Fruit fly (Drosophila melanogaster) whole organism, embryonic: ENCODE data around the gene CG10222.

Source experiments
- Aef1 ChIP-seq: fragments of 200-800 bp; sonication (Bioruptor generic); IDR thresholded peaks from 3 replicates; pipeline ENCODE4 v1.3.6; 2022; ENCODE audit warnings: missing biosample characterization, missing genetic modification characterization
- BEAF-32 ChIP-seq: fragments of 200-800 bp; sonication (Bioruptor generic); optimal IDR thresholded peaks from 3 replicates; lab custom pipeline; 2017; ENCODE audit warnings: missing biosample characterization, missing genetic modification characterization, mild to moderate bottlenecking, moderate library complexity, missing genetic modification reagents
- Bgb ChIP-seq: fragments of 200-800 bp; sonication (Bioruptor generic); IDR thresholded peaks from 2 replicates; pipeline ENCODE4 v1.3.6; 2022; ENCODE audit warnings: missing biosample characterization, missing genetic modification characterization; ENCODE audit not compliant: partially characterized antibody
- Blimp-1 ChIP-seq: fragments of 200-800 bp; sonication (Bioruptor generic); optimal IDR thresholded peaks from 3 replicates; lab custom pipeline; 2018; ENCODE audit warnings: missing biosample characterization, missing genetic modification characterization, mild to moderate bottlenecking, moderate library complexity, missing genetic modification reagents
- CG10274 ChIP-seq: fragments of 200-800 bp; sonication (Bioruptor generic); optimal IDR thresholded peaks from 3 replicates; lab custom pipeline; 2017; ENCODE audit warnings: missing biosample characterization, mild to moderate bottlenecking, missing genetic modification characterization
- CG10979 ChIP-seq: fragments of 200-800 bp; sonication (Bioruptor generic); optimal IDR thresholded peaks from 2 replicates; lab custom pipeline; 2018; ENCODE audit warnings: missing biosample characterization, mild to moderate bottlenecking, missing genetic modification characterization, moderate library complexity
- CG11093 ChIP-seq: fragments of 200-800 bp; sonication (Bioruptor generic); IDR thresholded peaks from 3 replicates; pipeline ENCODE4 v1.3.6; 2022; ENCODE audit warnings: missing biosample characterization, missing genetic modification characterization
- CG13424 ChIP-seq: fragments of 200-800 bp; sonication (Bioruptor generic); optimal IDR thresholded peaks from 2 replicates; lab custom pipeline; 2019; ENCODE audit warnings: missing biosample characterization, mild to moderate bottlenecking, missing genetic modification characterization, moderate library complexity
- CG1647 ChIP-seq: fragments of 200-800 bp; sonication (Bioruptor generic); optimal IDR thresholded peaks from 3 replicates; lab custom pipeline; 2016; ENCODE audit warnings: missing biosample characterization, missing genetic modification characterization
- CG17328 ChIP-seq: fragments of 200-800 bp; sonication (Bioruptor generic); IDR thresholded peaks from 2 replicates; pipeline ENCODE4 v1.3.6; 2022; ENCODE audit warnings: missing biosample characterization, missing genetic modification characterization
- CG17912 ChIP-seq: fragments of 200-800 bp; sonication (Bioruptor generic); optimal IDR thresholded peaks from 2 replicates; lab custom pipeline; 2018; ENCODE audit warnings: missing biosample characterization, mild to moderate bottlenecking, missing genetic modification characterization
- CG1792 ChIP-seq: fragments of 200-800 bp; sonication (Bioruptor generic); optimal IDR thresholded peaks from 2 replicates; lab custom pipeline; 2016; ENCODE audit warnings: missing biosample characterization, missing genetic modification characterization
- CG18476 ChIP-seq: fragments of 200-800 bp; sonication (Bioruptor generic); optimal IDR thresholded peaks from 2 replicates; lab custom pipeline; 2016; ENCODE audit warnings: missing biosample characterization, mild to moderate bottlenecking, missing genetic modification characterization
- CG18619 ChIP-seq: fragments of 200-800 bp; sonication (Bioruptor generic); optimal IDR thresholded peaks from 3 replicates; lab custom pipeline; 2017; ENCODE audit warnings: missing biosample characterization, mild to moderate bottlenecking, missing genetic modification characterization
- CG2116 ChIP-seq: fragments of 200-800 bp; sonication (Bioruptor generic); optimal IDR thresholded peaks from 3 replicates; lab custom pipeline; 2018; ENCODE audit warnings: missing biosample characterization, mild to moderate bottlenecking, missing genetic modification characterization
- CG2120 ChIP-seq: fragments of 200-800 bp; sonication (Bioruptor generic); optimal IDR thresholded peaks from 3 replicates; lab custom pipeline; 2016; ENCODE audit warnings: missing biosample characterization, missing genetic modification characterization
- CG2678 ChIP-seq: fragments of 200-800 bp; sonication (Bioruptor generic); optimal IDR thresholded peaks from 3 replicates; lab custom pipeline; 2019; ENCODE audit warnings: missing biosample characterization, mild to moderate bottlenecking, missing genetic modification characterization, moderate library complexity
- CG30403 ChIP-seq: fragments of 200-800 bp; sonication (Bioruptor generic); optimal IDR thresholded peaks from 3 replicates; lab custom pipeline; 2016; ENCODE audit warnings: missing biosample characterization, missing genetic modification characterization
- CG3065 ChIP-seq: fragments of 200-800 bp; sonication (Bioruptor generic); optimal IDR thresholded peaks from 2 replicates; lab custom pipeline; 2016; ENCODE audit warnings: missing biosample characterization, missing genetic modification characterization
- CG31224 ChIP-seq: fragments of 200-800 bp; sonication (Bioruptor generic); IDR thresholded peaks from 2 replicates; pipeline ENCODE4 v1.3.6; 2022; ENCODE audit warnings: missing biosample characterization, missing genetic modification characterization
- CG31365 ChIP-seq: fragments of 200-800 bp; sonication (Bioruptor generic); optimal IDR thresholded peaks from 2 replicates; lab custom pipeline; 2018; ENCODE audit warnings: missing biosample characterization, mild to moderate bottlenecking, missing genetic modification characterization
- CG31388 ChIP-seq: fragments of 200-800 bp; sonication (Bioruptor generic); optimal IDR thresholded peaks from 2 replicates; lab custom pipeline; 2016; ENCODE audit warnings: missing biosample characterization, missing genetic modification characterization
- CG4854 ChIP-seq: fragments of 200-800 bp; sonication (Bioruptor generic); optimal IDR thresholded peaks from 2 replicates; lab custom pipeline; 2016; ENCODE audit warnings: missing biosample characterization, missing genetic modification characterization, inconsistent platforms
- CG9437 ChIP-seq: fragments of 200-800 bp; sonication (Bioruptor generic); optimal IDR thresholded peaks from 2 replicates; lab custom pipeline; 2018; ENCODE audit warnings: missing biosample characterization, mild to moderate bottlenecking, missing genetic modification characterization
- CG9932 ChIP-seq: fragments of 200-800 bp; sonication (Bioruptor generic); IDR thresholded peaks from 2 replicates; pipeline ENCODE4 v1.3.6; 2022; ENCODE audit warnings: missing biosample characterization, missing genetic modification characterization
- Dbx ChIP-seq: fragments of 200-800 bp; sonication (Bioruptor generic); IDR thresholded peaks from 3 replicates; pipeline ENCODE4 v1.3.6; 2022; ENCODE audit warnings: missing biosample characterization, missing genetic modification characterization
- Ets65A ChIP-seq: fragments of 200-800 bp; sonication (Bioruptor generic); peaks from one replicate; lab custom pipeline; 2016; ENCODE audit warnings: missing biosample characterization, missing genetic modification characterization
- Fer3 ChIP-seq: fragments of 200-800 bp; sonication (Bioruptor generic); optimal IDR thresholded peaks from 2 replicates; lab custom pipeline; 2018; ENCODE audit warnings: missing biosample characterization, mild to moderate bottlenecking, missing genetic modification characterization, moderate library complexity
- Kr ChIP-seq: fragments of 200-800 bp; sonication (Bioruptor generic); optimal IDR thresholded peaks from 2 replicates; lab custom pipeline; 2017; ENCODE audit warnings: missing biosample characterization, mild to moderate bottlenecking, missing genetic modification characterization
- Med ChIP-seq: fragments of 200-800 bp; sonication (Bioruptor generic); peaks from one replicate; lab custom pipeline; 2016; ENCODE audit warnings: missing biosample characterization, missing genetic modification characterization, mild to moderate bottlenecking, inconsistent platforms, moderate library complexity
- Nf-YA ChIP-seq: fragments of 200-800 bp; sonication (Bioruptor generic); IDR thresholded peaks from 2 replicates; pipeline ENCODE4 v1.3.6; 2022; ENCODE audit warnings: missing biosample characterization, missing genetic modification characterization
- Oaz ChIP-seq: fragments of 200-800 bp; sonication (Bioruptor generic); IDR thresholded peaks from 2 replicates; pipeline ENCODE4 v1.3.6; 2022; ENCODE audit warnings: missing biosample characterization, missing genetic modification characterization
- Rfx ChIP-seq: fragments of 200-800 bp; sonication (Bioruptor generic); IDR thresholded peaks from 2 replicates; pipeline ENCODE4 v1.3.6; 2022; ENCODE audit warnings: missing biosample characterization, missing genetic modification characterization
- Six4 ChIP-seq: fragments of 200-800 bp; sonication (Bioruptor generic); optimal IDR thresholded peaks from 2 replicates; lab custom pipeline; 2016; ENCODE audit warnings: missing biosample characterization, missing genetic modification characterization
- Sry-δ ChIP-seq: fragments of 200-800 bp; sonication (Bioruptor generic); optimal IDR thresholded peaks from 2 replicates; lab custom pipeline; 2016; ENCODE audit warnings: missing biosample characterization, missing genetic modification characterization
- Xbp1 ChIP-seq: fragments of 200-800 bp; sonication (Bioruptor generic); optimal IDR thresholded peaks from 3 replicates; lab custom pipeline; 2016; ENCODE audit warnings: missing biosample characterization, mild to moderate bottlenecking, missing genetic modification characterization
- ab ChIP-seq: fragments of 200-800 bp; sonication (Bioruptor generic); optimal IDR thresholded peaks from 2 replicates; lab custom pipeline; 2016; ENCODE audit warnings: missing biosample characterization, missing genetic modification characterization
- ase ChIP-seq: fragments of 200-800 bp; sonication (Bioruptor generic); IDR thresholded peaks from 3 replicates; pipeline ENCODE4 v1.3.6; 2022; ENCODE audit warnings: missing biosample characterization, missing genetic modification characterization
- bigmax ChIP-seq: fragments of 200-800 bp; sonication (Bioruptor generic); optimal IDR thresholded peaks from 2 replicates; lab custom pipeline; 2018; ENCODE audit warnings: missing biosample characterization, mild to moderate bottlenecking, missing genetic modification characterization
- ci ChIP-seq: fragments of 200-800 bp; sonication (Bioruptor generic); IDR thresholded peaks from 3 replicates; pipeline ENCODE4 v1.3.6; 2022; ENCODE audit warnings: missing biosample characterization, missing genetic modification characterization
- exex ChIP-seq: fragments of 200-800 bp; sonication (Bioruptor generic); optimal IDR thresholded peaks from 4 replicates; lab custom pipeline; 2018; ENCODE audit warnings: missing biosample characterization, mild to moderate bottlenecking, missing genetic modification characterization, moderate library complexity
- gsb-n ChIP-seq: fragments of 200-800 bp; sonication (Bioruptor generic); optimal IDR thresholded peaks from 3 replicates; lab custom pipeline; 2018; ENCODE audit warnings: missing biosample characterization, mild to moderate bottlenecking, missing genetic modification characterization
- kay ChIP-seq: fragments of 200-800 bp; sonication (Bioruptor generic); optimal IDR thresholded peaks from 2 replicates; lab custom pipeline; 2016; ENCODE audit warnings: missing biosample characterization, missing genetic modification characterization
- lmd ChIP-seq: fragments of 200-800 bp; sonication (Bioruptor generic); IDR thresholded peaks from 2 replicates; pipeline ENCODE4 v1.3.6; 2022; ENCODE audit warnings: missing biosample characterization, missing genetic modification characterization
- pb ChIP-seq: fragments of 200-800 bp; sonication (Bioruptor generic); optimal IDR thresholded peaks from 3 replicates; lab custom pipeline; 2016; ENCODE audit warnings: missing biosample characterization, missing genetic modification characterization
- pho ChIP-seq: fragments of 200-800 bp; sonication (Bioruptor generic); optimal IDR thresholded peaks from 2 replicates; lab custom pipeline; 2016; ENCODE audit warnings: missing biosample characterization, missing genetic modification characterization
- phol ChIP-seq: fragments of 200-800 bp; sonication (Bioruptor generic); optimal IDR thresholded peaks from 3 replicates; lab custom pipeline; 2018; ENCODE audit warnings: missing biosample characterization, mild to moderate bottlenecking, missing genetic modification characterization, moderate library complexity
- tup ChIP-seq: fragments of 200-800 bp; sonication (Bioruptor generic); optimal IDR thresholded peaks from 2 replicates; lab custom pipeline; 2016; ENCODE audit warnings: missing biosample characterization, mild to moderate bottlenecking, missing genetic modification characterization, moderate library complexity
- wek ChIP-seq: fragments of 200-800 bp; sonication (Bioruptor generic); optimal IDR thresholded peaks from 3 replicates; lab custom pipeline; 2018; ENCODE audit warnings: missing biosample characterization, mild to moderate bottlenecking, missing genetic modification characterization, moderate library complexity
- zfh2 ChIP-seq: fragments of 200-800 bp; sonication (Bioruptor generic); optimal IDR thresholded peaks from 2 replicates; lab custom pipeline; 2016; ENCODE audit warnings: missing biosample characterization, missing genetic modification characterization

Gene CG10222

DNA sequence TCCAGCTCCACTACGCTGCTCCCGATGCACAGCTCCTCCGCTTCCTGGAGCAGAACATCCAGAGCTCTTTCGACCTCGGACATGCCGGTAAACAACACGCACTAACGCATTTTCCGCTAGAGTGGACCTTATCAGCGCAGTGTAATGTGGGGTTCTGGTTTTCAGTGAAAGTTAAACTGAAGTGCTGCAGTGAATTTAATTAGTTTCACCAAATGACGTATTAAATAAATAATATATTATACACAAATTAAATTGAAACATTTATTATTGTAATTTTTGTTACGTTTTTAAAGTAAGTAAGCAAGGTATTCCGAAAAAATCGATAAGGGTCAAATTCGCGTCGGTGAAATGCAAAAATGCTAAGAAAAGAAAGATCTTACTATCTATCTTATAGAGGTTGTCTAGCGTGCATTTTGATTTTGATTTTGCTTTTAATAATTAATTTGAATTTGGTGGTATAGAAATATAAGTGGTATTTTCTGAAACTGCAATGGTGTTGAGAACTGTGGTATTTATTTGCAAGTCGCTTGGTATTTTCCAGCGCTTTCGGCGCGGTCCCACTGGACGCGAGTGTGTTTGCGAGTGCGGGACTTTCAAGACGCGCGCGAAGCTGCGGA lies 38.0 kb upstream of the CG10222 start, which contains the start of the genes JMJD7 and CG10738 (continued):
- TF ChIP-seq bigmax: no peak
- peak; percentile 5 for TF ChIP-seq BEAF-32 (GFP tag; lab: Kevin White, UChicago)
- no peak for TF ChIP-seq CG17912 (GFP tag; lab: Kevin White, UChicago)
- no peak for TF ChIP-seq Bgb (GFP tag; lab: Robert Waterston, UW)
- TF ChIP-seq zfh2 (GFP tag; lab: Kevin White, UChicago): peak; percentile 31
- TF ChIP-seq pb: peak; percentile 39
- TF ChIP-seq exex (tag; lab: Kevin White, UChicago): no peak
- TF ChIP-seq CG18476 (GFP tag; lab: Kevin White, UChicago): peak; percentile 51
- TF ChIP-seq Aef1 (GFP tag; lab: Robert Waterston, UW): peak; percentile 63
- peak; percentile 88 for TF ChIP-seq Rfx (GFP tag; lab: Robert Waterston, UW)
- peak; percentile 19 for TF ChIP-seq CG13424 (tag; lab: Kevin White, UChicago)
- peak; percentile 53; the same call in 1 of the 2 replicates for TF ChIP-seq Nf-YA (GFP tag; lab: Robert Waterston, UW)
- peak; percentile 36 for TF ChIP-seq CG31388
- no peak for TF ChIP-seq CG31365
- TF ChIP-seq CG18619 (GFP tag; lab: Kevin White, UChicago): peak; percentile 24
- TF ChIP-seq CG1647 (GFP tag; lab: Kevin White, UChicago): peak; percentile 14
- peak; percentile 66 for TF ChIP-seq Oaz (GFP tag; lab: Robert Waterston, UW)
- peak; percentile 57 for TF ChIP-seq Xbp1
- peak; percentile 31 for TF ChIP-seq CG10979 (tag; lab: Kevin White, UChicago)
- TF ChIP-seq phol (tag; lab: Kevin White, UChicago): peak; percentile 48
- no peak for TF ChIP-seq Kr (GFP tag; lab: Kevin White, UChicago)
- TF ChIP-seq CG1792 (GFP tag; lab: Kevin White, UChicago): no peak
- TF ChIP-seq Blimp-1 (GFP tag; lab: Kevin White, UChicago): peak; percentile 80
- TF ChIP-seq Fer3 (tag; lab: Kevin White, UChicago): peak; percentile 35
- TF ChIP-seq CG11093 (GFP tag; lab: Robert Waterston, UW): peak; percentile 42; the same call in 2 of the 3 replicates
- peak; percentile 29 for TF ChIP-seq CG4854 (GFP tag; lab: Kevin White, UChicago)
- TF ChIP-seq ab (GFP tag; lab: Kevin White, UChicago): no peak
- TF ChIP-seq gsb-n (tag; lab: Kevin White, UChicago): no peak
- peak; percentile 23 for TF ChIP-seq CG2116 (GFP tag; lab: Kevin White, UChicago)
- TF ChIP-seq Med (GFP tag; lab: Kevin White, UChicago): peak; percentile 80
- TF ChIP-seq CG2678 (tag; lab: Kevin White, UChicago): peak; percentile 47
- no peak for TF ChIP-seq pho (GFP tag; lab: Kevin White, UChicago)
- no peak for TF ChIP-seq wek (GFP tag; lab: Kevin White, UChicago)
- peak; percentile 44; the same call in 1 of the 2 replicates for TF ChIP-seq CG31224 (GFP tag; lab: Robert Waterston, UW)
- TF ChIP-seq Six4: peak; percentile 42
- peak; percentile 76; the same call in 2 of the 3 replicates for TF ChIP-seq Dbx (GFP tag; lab: Robert Waterston, UW)
- no peak for TF ChIP-seq CG10274 (GFP tag; lab: Kevin White, UChicago)
- TF ChIP-seq CG17328: peak; percentile 62
- peak; percentile 83 for TF ChIP-seq ci (GFP tag; lab: Robert Waterston, UW)
- peak; percentile 55 for TF ChIP-seq CG30403 (GFP tag; lab: Kevin White, UChicago)
- TF ChIP-seq CG9437 (GFP tag; lab: Kevin White, UChicago): peak; percentile 6
- peak; percentile 69; the same call in 2 of the 3 replicates for TF ChIP-seq ase
- TF ChIP-seq CG9932 (GFP tag; lab: Robert Waterston, UW): peak; percentile 87
- TF ChIP-seq CG3065 (GFP tag; lab: Kevin White, UChicago): no peak
- peak; percentile 96 for TF ChIP-seq Ets65A
- peak; percentile 45 for TF ChIP-seq CG2120 (GFP tag; lab: Kevin White, UChicago)
- TF ChIP-seq lmd: peak; percentile 73
- TF ChIP-seq Sry-δ (GFP tag; lab: Kevin White, UChicago): peak; percentile 2
- peak; percentile 74 for TF ChIP-seq tup (GFP tag; lab: Kevin White, UChicago)
- peak; percentile 6 for TF ChIP-seq kay (GFP tag; lab: Kevin White, UChicago)
